Fruit fly (Drosophila melanogaster) whole organism, embryonic: Measurements from ENCODE around the gene meep.

Experiments used
- Ada2b ChIP-seq: fragments of 200-800 bp; sonication (Bioruptor generic); IDR thresholded peaks from 2 replicates; pipeline ENCODE4 v1.3.6; 2022; ENCODE audit warnings: missing biosample characterization, missing genetic modification characterization
- Aef1 ChIP-seq: fragments of 200-800 bp; sonication (Bioruptor generic); IDR thresholded peaks from 3 replicates; pipeline ENCODE4 v1.3.6; 2022; ENCODE audit warnings: missing biosample characterization, missing genetic modification characterization
- BtbVII ChIP-seq: fragments of 200-800 bp; sonication (Bioruptor generic); optimal IDR thresholded peaks from 3 replicates; lab custom pipeline; 2017; ENCODE audit warnings: missing biosample characterization, mild to moderate bottlenecking, missing genetic modification characterization
- CG10979 ChIP-seq: fragments of 200-800 bp; sonication (Bioruptor generic); optimal IDR thresholded peaks from 2 replicates; lab custom pipeline; 2018; ENCODE audit warnings: missing biosample characterization, mild to moderate bottlenecking, missing genetic modification characterization, moderate library complexity
- CG12104 ChIP-seq: fragments of 200-800 bp; sonication (Bioruptor generic); optimal IDR thresholded peaks from 3 replicates; lab custom pipeline; 2016; ENCODE audit warnings: missing biosample characterization, missing genetic modification characterization
- CG12744 ChIP-seq: fragments of 200-800 bp; sonication (Bioruptor generic); optimal IDR thresholded peaks from 2 replicates; lab custom pipeline; 2016; ENCODE audit warnings: missing biosample characterization, missing genetic modification characterization
- CG13123 ChIP-seq: fragments of 200-800 bp; sonication (Bioruptor generic); optimal IDR thresholded peaks from 2 replicates; lab custom pipeline; 2016; ENCODE audit warnings: missing biosample characterization, missing genetic modification characterization
- CG14965 ChIP-seq: fragments of 200-800 bp; sonication (Bioruptor generic); optimal IDR thresholded peaks from 2 replicates; lab custom pipeline; 2016; ENCODE audit warnings: missing biosample characterization, missing genetic modification characterization, borderline replicate concordance
- CG1529 ChIP-seq: fragments of 200-800 bp; sonication (Bioruptor generic); optimal IDR thresholded peaks from 3 replicates; lab custom pipeline; 2018; ENCODE audit warnings: missing biosample characterization, missing genetic modification characterization
- CG1603 ChIP-seq: fragments of 200-800 bp; sonication (Bioruptor generic); optimal IDR thresholded peaks from 2 replicates; lab custom pipeline; 2019; ENCODE audit warnings: missing biosample characterization, mild to moderate bottlenecking, missing genetic modification characterization, moderate library complexity
- CG33557 ChIP-seq: fragments of 200-800 bp; sonication (Bioruptor generic); optimal IDR thresholded peaks from 2 replicates; lab custom pipeline; 2019; ENCODE audit warnings: missing biosample characterization, mild to moderate bottlenecking, missing genetic modification characterization, moderate library complexity
- CG9876 ChIP-seq: fragments of 200-800 bp; sonication (Bioruptor generic); optimal IDR thresholded peaks from 2 replicates; lab custom pipeline; 2016; ENCODE audit warnings: missing biosample characterization, missing genetic modification characterization
- Chrac-16 ChIP-seq: fragments of 200-800 bp; sonication (Bioruptor generic); optimal IDR thresholded peaks from 3 replicates; lab custom pipeline; 2016; ENCODE audit warnings: missing biosample characterization, missing genetic modification characterization
- Dbx ChIP-seq: fragments of 200-800 bp; sonication (Bioruptor generic); IDR thresholded peaks from 3 replicates; pipeline ENCODE4 v1.3.6; 2022; ENCODE audit warnings: missing biosample characterization, missing genetic modification characterization
- H15 ChIP-seq: fragments of 200-800 bp; sonication (Bioruptor generic); IDR thresholded peaks from 3 replicates; pipeline ENCODE4 v1.3.6; 2022; ENCODE audit warnings: missing biosample characterization, missing genetic modification characterization
- HLH54F ChIP-seq: fragments of 200-800 bp; sonication (Bioruptor generic); optimal IDR thresholded peaks from 3 replicates; lab custom pipeline; 2016; ENCODE audit warnings: missing biosample characterization, missing genetic modification characterization
- HLHmδ ChIP-seq: fragments of 200-800 bp; sonication (Bioruptor generic); optimal IDR thresholded peaks from 2 replicates; lab custom pipeline; 2018; ENCODE audit warnings: missing biosample characterization, mild to moderate bottlenecking, missing genetic modification characterization, moderate library complexity
- Hr3 ChIP-seq: fragments of 200-800 bp; sonication (Bioruptor generic); optimal IDR thresholded peaks from 3 replicates; lab custom pipeline; 2016; ENCODE audit warnings: missing biosample characterization, missing genetic modification characterization
- MBD-R2 ChIP-seq: fragments of 200-800 bp; sonication (Bioruptor generic); IDR thresholded peaks from 2 replicates; pipeline ENCODE4 v1.3.6; 2022; ENCODE audit warnings: missing biosample characterization, missing genetic modification characterization
- Myb ChIP-seq: fragments of 200-800 bp; sonication (Bioruptor generic); optimal IDR thresholded peaks from 2 replicates; lab custom pipeline; 2016; ENCODE audit warnings: missing biosample characterization, missing genetic modification characterization
- NFAT ChIP-seq: fragments of 200-800 bp; sonication (Bioruptor generic); IDR thresholded peaks from 2 replicates; pipeline ENCODE4 v1.3.6; 2022; ENCODE audit warnings: missing biosample characterization, missing genetic modification characterization
- Opbp ChIP-seq: fragments of 200-800 bp; sonication (Bioruptor generic); IDR thresholded peaks from 3 replicates; pipeline ENCODE4 v1.3.6; 2022; ENCODE audit warnings: missing biosample characterization, missing genetic modification characterization; ENCODE audit not compliant: partially characterized antibody
- Ravus ChIP-seq: fragments of 200-800 bp; sonication (Bioruptor generic); IDR thresholded peaks from 2 replicates; pipeline ENCODE4 v1.3.6; 2022; ENCODE audit warnings: missing biosample characterization, missing genetic modification characterization
- Sry-β ChIP-seq: fragments of 200-800 bp; sonication (Bioruptor generic); optimal IDR thresholded peaks from 2 replicates; lab custom pipeline; 2018; ENCODE audit warnings: missing biosample characterization, mild to moderate bottlenecking, missing genetic modification characterization, moderate library complexity
- Xbp1 ChIP-seq: fragments of 200-800 bp; sonication (Bioruptor generic); optimal IDR thresholded peaks from 3 replicates; lab custom pipeline; 2016; ENCODE audit warnings: missing biosample characterization, mild to moderate bottlenecking, missing genetic modification characterization
- abd-A ChIP-seq: fragments of 200-800 bp; sonication (Bioruptor generic); optimal IDR thresholded peaks from 3 replicates; lab custom pipeline; 2019; ENCODE audit warnings: missing biosample characterization, mild to moderate bottlenecking, missing genetic modification characterization, moderate library complexity
- ap ChIP-seq: fragments of 200-800 bp; sonication (Bioruptor generic); IDR thresholded peaks from 2 replicates; pipeline ENCODE4 v1.3.6; 2022; ENCODE audit warnings: missing biosample characterization, missing genetic modification characterization
- ase ChIP-seq: fragments of 200-800 bp; sonication (Bioruptor generic); IDR thresholded peaks from 3 replicates; pipeline ENCODE4 v1.3.6; 2022; ENCODE audit warnings: missing biosample characterization, missing genetic modification characterization
- ato ChIP-seq: fragments of 200-800 bp; sonication (Bioruptor generic); IDR thresholded peaks from 2 replicates; pipeline ENCODE4 v1.3.6; 2022; ENCODE audit warnings: missing biosample characterization, missing genetic modification characterization; ENCODE audit not compliant: partially characterized antibody
- bcd ChIP-seq: fragments of 200-800 bp; sonication (Bioruptor generic); optimal IDR thresholded peaks from 2 replicates; lab custom pipeline; 2017; ENCODE audit warnings: missing biosample characterization, mild to moderate bottlenecking, missing genetic modification characterization
- btn ChIP-seq: fragments of 200-800 bp; sonication (Bioruptor generic); optimal IDR thresholded peaks from 2 replicates; lab custom pipeline; 2016; ENCODE audit warnings: missing biosample characterization, missing genetic modification characterization
- caup ChIP-seq: fragments of 200-800 bp; sonication (Bioruptor generic); optimal IDR thresholded peaks from 3 replicates; lab custom pipeline; 2017; ENCODE audit warnings: missing biosample characterization, mild to moderate bottlenecking, missing genetic modification characterization, moderate library complexity; ENCODE audit not compliant: severe bottlenecking
- chif ChIP-seq, 2 experiments: fragments of 200-800 bp; sonication (Bioruptor generic); optimal IDR thresholded peaks; 3 replicates each; lab custom pipeline; 2016; ENCODE audit warnings: missing biosample characterization in 2 of 2, missing genetic modification characterization in 2 of 2
- cwo ChIP-seq: fragments of 200-800 bp; sonication (Bioruptor generic); optimal IDR thresholded peaks from 3 replicates; lab custom pipeline; 2017; ENCODE audit warnings: missing biosample characterization, missing genetic modification characterization, mild to moderate bottlenecking, moderate library complexity, missing genetic modification reagents
- dmrt99B ChIP-seq: fragments of 200-800 bp; sonication (Bioruptor generic); optimal IDR thresholded peaks from 2 replicates; lab custom pipeline; 2018; ENCODE audit warnings: missing biosample characterization, mild to moderate bottlenecking, missing genetic modification characterization, moderate library complexity
- fd96Cb ChIP-seq: fragments of 200-800 bp; sonication (Bioruptor generic); optimal IDR thresholded peaks from 2 replicates; lab custom pipeline; 2018; ENCODE audit warnings: missing biosample characterization, mild to moderate bottlenecking, missing genetic modification characterization, moderate library complexity
- fru ChIP-seq: fragments of >200 bp; optimal IDR thresholded peaks from 2 replicates; lab custom pipeline; 2017
- hb ChIP-seq: fragments of 200-800 bp; sonication (Bioruptor generic); IDR thresholded peaks from 3 replicates; pipeline ENCODE4 v1.3.6; 2022; ENCODE audit warnings: missing biosample characterization, missing genetic modification characterization; ENCODE audit not compliant: partially characterized antibody
- ind ChIP-seq: fragments of 200-800 bp; sonication (Bioruptor generic); optimal IDR thresholded peaks from 3 replicates; lab custom pipeline; 2016; ENCODE audit warnings: missing biosample characterization, missing genetic modification characterization
- lbe ChIP-seq: fragments of 200-800 bp; sonication (Bioruptor generic); optimal IDR thresholded peaks from 2 replicates; lab custom pipeline; 2016; ENCODE audit warnings: missing biosample characterization, mild to moderate bottlenecking, missing genetic modification characterization
- mam ChIP-seq: fragments of 200-800 bp; sonication (Bioruptor generic); optimal IDR thresholded peaks from 3 replicates; lab custom pipeline; 2016; ENCODE audit warnings: missing biosample characterization, missing genetic modification characterization
- nerfin-1 ChIP-seq: fragments of 200-800 bp; sonication (Bioruptor generic); optimal IDR thresholded peaks from 3 replicates; lab custom pipeline; 2019; ENCODE audit warnings: missing biosample characterization, mild to moderate bottlenecking, missing genetic modification characterization, moderate library complexity
- pb ChIP-seq: fragments of 200-800 bp; sonication (Bioruptor generic); optimal IDR thresholded peaks from 3 replicates; lab custom pipeline; 2016; ENCODE audit warnings: missing biosample characterization, missing genetic modification characterization
- pfk ChIP-seq: fragments of 200-800 bp; sonication (Bioruptor generic); optimal IDR thresholded peaks from 2 replicates; lab custom pipeline; 2018; ENCODE audit warnings: missing biosample characterization, mild to moderate bottlenecking, missing genetic modification characterization, moderate library complexity
- pho ChIP-seq: fragments of 200-800 bp; sonication (Bioruptor generic); optimal IDR thresholded peaks from 2 replicates; lab custom pipeline; 2016; ENCODE audit warnings: missing biosample characterization, missing genetic modification characterization
- sd ChIP-seq: fragments of 200-800 bp; sonication (Bioruptor generic); optimal IDR thresholded peaks from 3 replicates; lab custom pipeline; 2018; ENCODE audit warnings: missing biosample characterization, mild to moderate bottlenecking, missing genetic modification characterization, moderate library complexity
- sim ChIP-seq: fragments of 200-800 bp; sonication (Bioruptor generic); IDR thresholded peaks from 2 replicates; pipeline ENCODE4 v1.3.6; 2022; ENCODE audit warnings: missing biosample characterization, missing genetic modification characterization
- ssp ChIP-seq: fragments of 200-800 bp; sonication (Bioruptor generic); IDR thresholded peaks from 2 replicates; pipeline ENCODE4 v1.3.6; 2022; ENCODE audit warnings: missing biosample characterization, missing genetic modification characterization
- stwl ChIP-seq: fragments of 200-800 bp; sonication (Bioruptor generic); optimal IDR thresholded peaks from 3 replicates; lab custom pipeline; 2018; ENCODE audit warnings: missing biosample characterization, mild to moderate bottlenecking, missing genetic modification characterization, moderate library complexity
- sug ChIP-seq: fragments of 200-800 bp; optimal IDR thresholded peaks from 2 replicates; lab custom pipeline; 2019; ENCODE audit warnings: missing biosample characterization, mild to moderate bottlenecking, missing genetic modification characterization, moderate library complexity

The meep gene

dm6 chr3L:1247627-1248295, 44.9 kb upstream of the meep start, which contains the start of the genes Psf1 and Sac1 (continued):
- TF ChIP-seq cwo (GFP tag; lab: Kevin White, UChicago) (no peak), fd96Cb (no peak), CG1529 (GFP tag; lab: Kevin White, UChicago) (no peak), btn (GFP tag; lab: Kevin White, UChicago) (no peak), Ada2b (GFP tag; lab: Robert Waterston, UW) (no peak; the same call in 1 of the 2 replicates), ssp (GFP tag; lab: Robert Waterston, UW) (peak; percentile 91), NFAT (peak; percentile 43; the same call in 1 of the 2 replicates), stwl (peak; percentile 42), ase (GFP tag; lab: Robert Waterston, UW) (no peak), pho (GFP tag; lab: Kevin White, UChicago) (peak; percentile 57), CG12744 (no peak), CG10979 (tag; lab: Kevin White, UChicago) (peak; percentile 40), fru (lab: Kevin White, UChicago) (no peak), mam (peak; percentile 68), Ravus (no peak), caup (peak; percentile 23), Hr3 (GFP tag; lab: Kevin White, UChicago) (peak; percentile 21), lbe (GFP tag; lab: Kevin White, UChicago) (no peak), HLH54F (GFP tag; lab: Kevin White, UChicago) (peak; percentile 65), chif (GFP tag; optimal IDR thresholded peaks at IDR 0.05; lab: Kevin White, UChicago) (peak; percentile 49 to 63), ind (GFP tag; lab: Kevin White, UChicago) (peak; percentile 55), Myb (GFP tag; lab: Kevin White, UChicago) (peak; percentile 35), ap (GFP tag; lab: Robert Waterston, UW) (no peak), H15 (GFP tag; lab: Robert Waterston, UW) (no peak), CG14965 (no peak), pb (peak; percentile 4), Opbp (GFP tag; lab: Robert Waterston, UW) (peak; percentile 73), CG12104 (GFP tag; lab: Kevin White, UChicago) (no peak), CG13123 (GFP tag; lab: Kevin White, UChicago) (no peak), dmrt99B (tag; lab: Kevin White, UChicago) (no peak), Xbp1 (GFP tag; lab: Kevin White, UChicago) (peak; percentile 70), abd-A (tag; lab: Kevin White, UChicago) (no peak), sd (tag; lab: Kevin White, UChicago) (no peak), CG1603 (peak; percentile 71), CG9876 (GFP tag; lab: Kevin White, UChicago) (peak; percentile 24), bcd (GFP tag; lab: Kevin White, UChicago) (peak; percentile 44), sug (tag; lab: Kevin White, UChicago) (peak; percentile 65), Aef1 (GFP tag; lab: Robert Waterston, UW) (0 out of 3 replicates have a peak, but pooled peaks have one; percentile 25), pfk (GFP tag; lab: Kevin White, UChicago) (no peak), nerfin-1 (tag; lab: Kevin White, UChicago) (peak; percentile 50), Dbx (GFP tag; lab: Robert Waterston, UW) (no peak), Sry-β (GFP tag; lab: Kevin White, UChicago) (peak; percentile 81), MBD-R2 (GFP tag; lab: Robert Waterston, UW) (peak; percentile 65; the same call in 1 of the 2 replicates), HLHmδ (GFP tag; lab: Kevin White, UChicago) (no peak), ato (GFP tag; lab: Robert Waterston, UW) (peak; percentile 46; the same call in 1 of the 2 replicates), Chrac-16 (GFP tag; lab: Kevin White, UChicago) (peak; percentile 51), BtbVII (GFP tag; lab: Kevin White, UChicago) (no peak), sim (GFP tag; lab: Robert Waterston, UW) (no peak), hb (GFP tag; lab: Robert Waterston, UW) (peak; percentile 74), CG33557 (GFP tag; lab: Kevin White, UChicago) (peak; percentile 50)
